Fruit fly (Drosophila melanogaster) whole organism, prepupa: ENCODE measurements around the gene Pex11c.
A peak's percentile ranks its signal among the peaks of the same experiment; 100 is the strongest.

ENCODE experiments used
- Blimp-1 ChIP-seq: fragments of 200-800 bp; sonication (Bioruptor generic); optimal IDR thresholded peaks from 3 replicates; lab custom pipeline; 2017; ENCODE audit warnings: missing biosample characterization, missing genetic modification characterization, mild to moderate bottlenecking, moderate library complexity, missing genetic modification reagents
- CG10631 ChIP-seq: fragments of 200-800 bp; sonication (Bioruptor generic); optimal IDR thresholded peaks from 2 replicates; lab custom pipeline; 2016; ENCODE audit warnings: missing biosample characterization, missing genetic modification characterization
- CG10669 ChIP-seq: fragments of 200-800 bp; sonication (Bioruptor generic); optimal IDR thresholded peaks from 3 replicates; lab custom pipeline; 2018; ENCODE audit warnings: missing biosample characterization, mild to moderate bottlenecking, missing genetic modification characterization, moderate library complexity
- CG11902 ChIP-seq: fragments of 200-800 bp; sonication (Bioruptor generic); optimal IDR thresholded peaks from 3 replicates; lab custom pipeline; 2016; ENCODE audit warnings: missing biosample characterization, missing genetic modification characterization
- CG16779 ChIP-seq: fragments of 200-800 bp; sonication (Bioruptor generic); optimal IDR thresholded peaks from 3 replicates; lab custom pipeline; 2017; ENCODE audit warnings: missing biosample characterization, mild to moderate bottlenecking, missing genetic modification characterization
- CG3032 ChIP-seq: fragments of 200-800 bp; optimal IDR thresholded peaks from 2 replicates; lab custom pipeline; 2019; ENCODE audit warnings: missing biosample characterization, mild to moderate bottlenecking, missing genetic modification characterization, moderate library complexity
- CG32006 ChIP-seq: fragments of 200-800 bp; sonication (Bioruptor generic); optimal IDR thresholded peaks from 3 replicates; lab custom pipeline; 2017; ENCODE audit warnings: missing biosample characterization, mild to moderate bottlenecking, missing genetic modification characterization
- CG34406 ChIP-seq: fragments of 200-800 bp; sonication (Bioruptor generic); optimal IDR thresholded peaks from 3 replicates; lab custom pipeline; 2016; ENCODE audit warnings: missing biosample characterization, missing genetic modification characterization
- CG3919 ChIP-seq: fragments of 200-800 bp; sonication (Bioruptor generic); optimal IDR thresholded peaks from 3 replicates; lab custom pipeline; 2016; ENCODE audit warnings: missing biosample characterization, missing genetic modification characterization
- CG6163 ChIP-seq: fragments of 200-800 bp; sonication (Bioruptor generic); IDR thresholded peaks from 3 replicates; pipeline ENCODE4 v1.3.6; 2022; ENCODE audit warnings: missing biosample characterization, missing genetic modification characterization
- CG6276 ChIP-seq: fragments of 200-800 bp; sonication (Bioruptor generic); optimal IDR thresholded peaks from 2 replicates; lab custom pipeline; 2017; ENCODE audit warnings: missing biosample characterization, mild to moderate bottlenecking, missing genetic modification characterization
- CG6808 ChIP-seq: fragments of 200-800 bp; sonication (Bioruptor generic); optimal IDR thresholded peaks from 3 replicates; lab custom pipeline; 2017; ENCODE audit warnings: missing biosample characterization, missing genetic modification characterization, mild to moderate bottlenecking, moderate library complexity, missing genetic modification reagents
- CG6854 ChIP-seq: fragments of 200-800 bp; sonication (Bioruptor generic); optimal IDR thresholded peaks from 2 replicates; lab custom pipeline; 2017; ENCODE audit warnings: missing biosample characterization, mild to moderate bottlenecking, missing genetic modification characterization
- CG7368 ChIP-seq: fragments of 200-800 bp; sonication (Bioruptor generic); optimal IDR thresholded peaks from 3 replicates; lab custom pipeline; 2016; ENCODE audit warnings: missing biosample characterization, missing genetic modification characterization
- CG9139 ChIP-seq: fragments of 200-800 bp; sonication (Bioruptor generic); optimal IDR thresholded peaks from 3 replicates; lab custom pipeline; 2017; ENCODE audit warnings: missing biosample characterization, mild to moderate bottlenecking, missing genetic modification characterization
- Eip78C ChIP-seq: fragments of 200-800 bp; sonication (Bioruptor generic); peaks from one replicate; lab custom pipeline; 2016; ENCODE audit warnings: missing biosample characterization, missing genetic modification characterization
- Eip93F ChIP-seq: fragments of 200-800 bp; sonication (Bioruptor generic); optimal IDR thresholded peaks from 2 replicates; lab custom pipeline; 2016; ENCODE audit warnings: missing biosample characterization, mild to moderate bottlenecking, missing genetic modification characterization
- Ets21C ChIP-seq: fragments of 200-800 bp; sonication (Bioruptor generic); optimal IDR thresholded peaks from 3 replicates; lab custom pipeline; 2016; ENCODE audit warnings: missing biosample characterization, missing genetic modification characterization
- Ets96B ChIP-seq: fragments of 200-800 bp; optimal IDR thresholded peaks from 2 replicates; lab custom pipeline; 2019; ENCODE audit warnings: missing biosample characterization, mild to moderate bottlenecking, missing genetic modification characterization, moderate library complexity
- Gug ChIP-seq: fragments of 200-800 bp; sonication (Bioruptor generic); IDR thresholded peaks from 2 replicates; pipeline ENCODE4 v1.3.6; 2022; ENCODE audit warnings: missing biosample characterization, missing genetic modification characterization
- Hr39 ChIP-seq: fragments of 200-800 bp; sonication (Bioruptor generic); optimal IDR thresholded peaks from 2 replicates; lab custom pipeline; 2016; ENCODE audit warnings: missing biosample characterization, missing genetic modification characterization
- Lpt ChIP-seq: fragments of 200-800 bp; sonication (Bioruptor generic); optimal IDR thresholded peaks from 3 replicates; lab custom pipeline; 2016; ENCODE audit warnings: missing biosample characterization, missing genetic modification characterization
- Met ChIP-seq: fragments of 200-800 bp; sonication (Bioruptor generic); optimal IDR thresholded peaks from 3 replicates; lab custom pipeline; 2016; ENCODE audit warnings: missing biosample characterization, missing genetic modification characterization
- OdsH ChIP-seq: fragments of 200-800 bp; sonication (Bioruptor generic); optimal IDR thresholded peaks from 3 replicates; lab custom pipeline; 2016; ENCODE audit warnings: missing biosample characterization, missing genetic modification characterization
- Smox ChIP-seq: fragments of 200-800 bp; sonication (Bioruptor generic); optimal IDR thresholded peaks from 3 replicates; lab custom pipeline; 2016; ENCODE audit warnings: missing biosample characterization, missing genetic modification characterization
- Sox102F ChIP-seq: fragments of 200-800 bp; sonication (Bioruptor generic); optimal IDR thresholded peaks from 2 replicates; lab custom pipeline; 2016; ENCODE audit warnings: missing biosample characterization, mild to moderate bottlenecking, missing genetic modification characterization
- Sox14 ChIP-seq: fragments of 200-800 bp; sonication (Bioruptor generic); optimal IDR thresholded peaks from 3 replicates; lab custom pipeline; 2016; ENCODE audit warnings: missing biosample characterization, missing genetic modification characterization
- cyc ChIP-seq: fragments of 200-800 bp; sonication (Bioruptor generic); optimal IDR thresholded peaks from 3 replicates; lab custom pipeline; 2016; ENCODE audit warnings: missing biosample characterization, missing genetic modification characterization
- dac ChIP-seq: fragments of 200-800 bp; sonication (Bioruptor generic); optimal IDR thresholded peaks from 2 replicates; lab custom pipeline; 2017; ENCODE audit warnings: missing biosample characterization, mild to moderate bottlenecking, missing genetic modification characterization
- dsx ChIP-seq: fragments of 200-800 bp; optimal IDR thresholded peaks from 3 replicates; lab custom pipeline; 2019; ENCODE audit warnings: missing biosample characterization, mild to moderate bottlenecking, missing genetic modification characterization, moderate library complexity; ENCODE audit not compliant: poor library complexity, severe bottlenecking
- eg ChIP-seq: fragments of 200-800 bp; sonication (Bioruptor generic); IDR thresholded peaks from 3 replicates; pipeline ENCODE4 v1.3.6; 2022; ENCODE audit warnings: missing biosample characterization, missing genetic modification characterization
- fd59A ChIP-seq: fragments of 200-800 bp; sonication (Bioruptor generic); optimal IDR thresholded peaks from 2 replicates; lab custom pipeline; 2017; ENCODE audit warnings: missing biosample characterization, mild to moderate bottlenecking, missing genetic modification characterization, missing genetic modification reagents
- fkh ChIP-seq: fragments of 200-800 bp; sonication (Bioruptor generic); optimal IDR thresholded peaks from 3 replicates; lab custom pipeline; 2017; ENCODE audit warnings: missing biosample characterization, mild to moderate bottlenecking, missing genetic modification characterization, moderate library complexity
- lz ChIP-seq: fragments of 200-800 bp; sonication (Bioruptor generic); optimal IDR thresholded peaks from 3 replicates; lab custom pipeline; 2016; ENCODE audit warnings: missing biosample characterization, missing genetic modification characterization
- net ChIP-seq: fragments of 200-800 bp; sonication (Bioruptor generic); optimal IDR thresholded peaks from 3 replicates; lab custom pipeline; 2016; ENCODE audit warnings: missing biosample characterization, missing genetic modification characterization
- pdm3 ChIP-seq: fragments of 200-800 bp; sonication (Bioruptor generic); optimal IDR thresholded peaks from 3 replicates; lab custom pipeline; 2016; ENCODE audit warnings: missing biosample characterization, missing genetic modification characterization
- salr ChIP-seq, 2 experiments: fragments of 200-800 bp; sonication (Bioruptor generic); optimal IDR thresholded peaks; 3 replicates each; lab custom pipeline; 2016 to 2018; ENCODE audit warnings: missing biosample characterization in 2 of 2, missing genetic modification characterization in 2 of 2, mild to moderate bottlenecking in 1 of 2
- spab ChIP-seq: fragments of 200-800 bp; sonication (Bioruptor generic); optimal IDR thresholded peaks from 2 replicates; lab custom pipeline; 2017; ENCODE audit warnings: missing biosample characterization, mild to moderate bottlenecking, missing genetic modification characterization, missing genetic modification reagents
- ss ChIP-seq, 2 experiments: fragments of 200-800 bp; sonication (Bioruptor generic); optimal IDR thresholded peaks; 2 replicates in 1 of 2; 3 replicates in 1 of 2; lab custom pipeline; 2017 to 2018; ENCODE audit warnings: mild to moderate bottlenecking in 2 of 2, missing biosample characterization in 2 of 2, missing genetic modification characterization in 2 of 2, moderate library complexity in 1 of 2
- svp ChIP-seq: fragments of 200-800 bp; sonication (Bioruptor generic); peaks from one replicate; lab custom pipeline; 2016; ENCODE audit warnings: missing biosample characterization, missing genetic modification characterization
- vri ChIP-seq: fragments of 200-800 bp; sonication (Bioruptor generic); optimal IDR thresholded peaks from 3 replicates; lab custom pipeline; 2016; ENCODE audit warnings: missing biosample characterization, mild to moderate bottlenecking, missing genetic modification characterization

Gene Pex11c

dm6 chr3R:23226521-23227039 lies 31.6 kb upstream of the Pex11c start, which contains the start of gene cnc:
Gene cnc (minus strand): TSS chr3R:23226711.
- TF ChIP-seq Sox102F (GFP tag; lab: Kevin White, UChicago) = peak; percentile 24
- no peak for TF ChIP-seq Smox (GFP tag; lab: Kevin White, UChicago)
- TF ChIP-seq dac (GFP tag; lab: Kevin White, UChicago) = no peak
- TF ChIP-seq fkh (GFP tag; lab: Kevin White, UChicago) = peak; percentile 32
- TF ChIP-seq Met = peak; percentile 45
- no peak for TF ChIP-seq Ets96B
- TF ChIP-seq CG34406 = peak; percentile 0
- TF ChIP-seq Eip78C (GFP tag; lab: Kevin White, UChicago) = no peak
- TF ChIP-seq CG6163 (GFP tag; lab: Robert Waterston, UW) = 0 out of 3 replicates have a peak, but pooled peaks have one; percentile 52
- peak; percentile 47 for TF ChIP-seq net
- TF ChIP-seq Eip93F = peak; percentile 34
- peak; percentile 63 for TF ChIP-seq CG6276 (GFP tag; lab: Kevin White, UChicago)
- peak; percentile 51; the same call in 2 of the 3 replicates for TF ChIP-seq eg (GFP tag; lab: Robert Waterston, UW)
- peak; percentile 1 for TF ChIP-seq CG6808 (GFP tag; lab: Kevin White, UChicago)
- TF ChIP-seq fd59A (GFP tag; lab: Kevin White, UChicago) = no peak
- TF ChIP-seq Sox14 = peak; percentile 70
- no peak for TF ChIP-seq Hr39 (GFP tag; lab: Kevin White, UChicago)
- TF ChIP-seq Gug (GFP tag; lab: Robert Waterston, UW) = 0 out of 2 replicates have a peak, but pooled peaks have one; percentile 8
- peak; percentile 96 for TF ChIP-seq vri (GFP tag; lab: Kevin White, UChicago)
- peak; percentile 95 for TF ChIP-seq svp (GFP tag; lab: Kevin White, UChicago)
- peak; percentile 3 for TF ChIP-seq Lpt (GFP tag; lab: Kevin White, UChicago)
- TF ChIP-seq CG16779 (tag; lab: Kevin White, UChicago) = peak; percentile 30
- no peak for TF ChIP-seq lz

DNA sequence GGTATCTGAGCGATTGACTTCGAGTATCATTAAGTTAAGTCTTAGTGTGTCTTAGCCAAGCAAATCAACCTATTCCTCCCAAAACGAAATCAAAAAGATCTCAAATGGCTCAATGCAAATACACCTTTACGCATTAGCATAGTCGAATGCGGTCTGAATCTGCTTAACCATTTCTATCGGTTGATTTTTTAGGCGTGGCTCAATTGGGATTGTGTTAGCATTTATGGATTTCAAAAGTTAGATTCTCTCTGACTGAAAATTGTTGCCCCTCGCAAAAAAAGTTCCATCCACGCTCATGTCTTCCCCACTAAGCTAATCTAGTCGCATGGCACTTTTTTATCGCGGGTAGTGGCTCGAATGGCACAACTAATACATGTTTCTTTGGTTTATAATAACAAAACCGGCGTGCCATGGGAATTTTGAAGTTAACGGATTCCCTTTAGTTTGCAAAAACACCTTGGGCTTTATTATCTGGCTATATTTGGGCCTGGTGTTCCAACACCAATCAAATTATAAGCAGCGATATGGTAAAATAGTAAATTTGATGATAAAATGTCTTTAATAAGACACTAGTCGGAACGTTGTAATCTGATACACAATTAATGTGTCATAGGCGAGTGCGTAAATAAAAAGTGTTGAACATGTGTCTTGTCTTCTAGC lies 29.4 kb upstream of the Pex11c start:
- no peak for TF ChIP-seq CG11902
- no peak for TF ChIP-seq dsx (GFP tag; lab: Kevin White, UChicago)
- no peak for TF ChIP-seq salr (GFP tag; optimal IDR thresholded peaks at IDR 0.05; lab: Kevin White, UChicago)
- no peak for TF ChIP-seq spab (GFP tag; lab: Kevin White, UChicago)
- TF ChIP-seq CG3919 (GFP tag; lab: Kevin White, UChicago) = no peak
- TF ChIP-seq Eip93F = no peak
- no peak for TF ChIP-seq lz
- TF ChIP-seq Blimp-1 (GFP tag; lab: Kevin White, UChicago) = no peak
- no peak for TF ChIP-seq Smox (GFP tag; lab: Kevin White, UChicago)
- TF ChIP-seq ss (GFP tag; optimal IDR thresholded peaks at IDR 0.05; lab: Kevin White, UChicago) = no peak
- TF ChIP-seq CG32006 (GFP tag; lab: Kevin White, UChicago) = no peak
- no peak for TF ChIP-seq OdsH (GFP tag; lab: Kevin White, UChicago)
- no peak for TF ChIP-seq CG9139 (GFP tag; lab: Kevin White, UChicago)
- TF ChIP-seq CG10631 = no peak
- no peak for TF ChIP-seq pdm3
- TF ChIP-seq eg (GFP tag; lab: Robert Waterston, UW) = no peak
- TF ChIP-seq Met = no peak

- no peak for TF ChIP-seq salr (GFP tag; optimal IDR thresholded peaks at IDR 0.05; lab: Kevin White, UChicago)
- no peak for TF ChIP-seq fd59A (GFP tag; lab: Kevin White, UChicago)
- TF ChIP-seq CG11902 = no peak
- no peak for TF ChIP-seq lz
- no peak for TF ChIP-seq CG7368 (GFP tag; lab: Kevin White, UChicago)
- no peak for TF ChIP-seq cyc (GFP tag; lab: Kevin White, UChicago)
- no peak for TF ChIP-seq CG3032 (tag; lab: Kevin White, UChicago)
- no peak for TF ChIP-seq CG10669 (GFP tag; lab: Kevin White, UChicago)
- no peak for TF ChIP-seq Ets21C (GFP tag; lab: Kevin White, UChicago)
- no peak for TF ChIP-seq CG16779 (tag; lab: Kevin White, UChicago)
- no peak for TF ChIP-seq CG6276 (GFP tag; lab: Kevin White, UChicago)
- no peak for TF ChIP-seq OdsH (GFP tag; lab: Kevin White, UChicago)
- TF ChIP-seq CG6854 = no peak
Measured at dm6 chr3R:23239051-23239450, 19.1 kb upstream of the Pex11c start.
